Worm (Caenorhabditis elegans) whole organism, L2 larva: ENCODE data around the gene F29B9.1.

ENCODE experiments used
- C34F6.9 ChIP-seq: fragments of 150-350 bp; optimal IDR thresholded peaks from 2 replicates; lab custom pipeline; 2014; ENCODE audit warnings: missing biosample characterization, missing genetic modification characterization
- F13H6.1 ChIP-seq: sonication (generic microtip); optimal IDR thresholded peaks from 2 replicates; lab custom pipeline; 2016; ENCODE audit warnings: missing genetic modification characterization, missing compliant biosample characterization
- R02D3.7 ChIP-seq: fragments of 150-350 bp; optimal IDR thresholded peaks from 2 replicates; lab custom pipeline; 2014; ENCODE audit warnings: missing biosample characterization, missing genetic modification characterization
- Y55F3AM.14 ChIP-seq: fragments of 200-800 bp; sonication (Bioruptor generic); optimal IDR thresholded peaks from 2 replicates; lab custom pipeline; 2018; ENCODE audit warnings: mild to moderate bottlenecking, missing genetic modification characterization, missing compliant biosample characterization
- ZK546.5 ChIP-seq: sonication (generic microtip); optimal IDR thresholded peaks from 2 replicates; lab custom pipeline; 2017; ENCODE audit warnings: missing biosample characterization, missing genetic modification characterization
- alr-1 ChIP-seq: fragments of 150-350 bp; optimal IDR thresholded peaks from 2 replicates; lab custom pipeline; 2014; ENCODE audit warnings: missing biosample characterization, missing genetic modification characterization
- aly-2 ChIP-seq: fragments of 150-350 bp; optimal IDR thresholded peaks from 2 replicates; lab custom pipeline; 2014; ENCODE audit warnings: missing biosample characterization, missing genetic modification characterization
- ama-1 ChIP-seq: fragments of 150-350 bp; optimal IDR thresholded peaks from 2 replicates; lab custom pipeline; 2018; ENCODE audit warnings: inconsistent platforms
- blmp-1 ChIP-seq: sonication (generic microtip); optimal IDR thresholded peaks from 2 replicates; lab custom pipeline; 2017; ENCODE audit warnings: missing genetic modification characterization, mild to moderate bottlenecking, missing compliant biosample characterization, antibody characterized with exemption, moderate library complexity; ENCODE audit not compliant: insufficient read depth
- ceh-16 ChIP-seq: fragments of 150-350 bp; optimal IDR thresholded peaks from 2 replicates; lab custom pipeline; 2014; ENCODE audit warnings: missing biosample characterization, missing genetic modification characterization
- ceh-82 ChIP-seq: fragments of 150-350 bp; optimal IDR thresholded peaks from 2 replicates; lab custom pipeline; 2014; ENCODE audit warnings: missing biosample characterization, missing genetic modification characterization
- dmd-4 ChIP-seq: sonication (generic microtip); optimal IDR thresholded peaks from 2 replicates; lab custom pipeline; 2017; ENCODE audit warnings: missing biosample characterization, missing genetic modification characterization
- egl-27 ChIP-seq: sonication (generic microtip); optimal IDR thresholded peaks from 3 replicates; lab custom pipeline; 2017; ENCODE audit warnings: missing biosample characterization, missing genetic modification reagents, missing genetic modification characterization
- elt-3 ChIP-seq: sonication (generic microtip); optimal IDR thresholded peaks from 2 replicates; lab custom pipeline; 2017; ENCODE audit warnings: missing biosample characterization, missing genetic modification characterization
- gmeb-1 ChIP-seq: fragments of 150-350 bp; optimal IDR thresholded peaks from 2 replicates; lab custom pipeline; 2014; ENCODE audit warnings: missing biosample characterization, missing genetic modification characterization
- lin-11 ChIP-seq: fragments of 150-350 bp; sonication (generic microtip); optimal IDR thresholded peaks from 2 replicates; lab custom pipeline; 2014; ENCODE audit warnings: missing biosample characterization, missing genetic modification characterization, inconsistent platforms, mixed read lengths
- lin-13 ChIP-seq: fragments of 150-350 bp; optimal IDR thresholded peaks from 2 replicates; lab custom pipeline; 2014; ENCODE audit warnings: missing biosample characterization, missing genetic modification reagents, missing genetic modification characterization
- lin-39 ChIP-seq: fragments of 150-350 bp; optimal IDR thresholded peaks from 2 replicates; lab custom pipeline; 2014; ENCODE audit warnings: missing biosample characterization, missing genetic modification reagents, missing genetic modification characterization
- mbf-1 ChIP-seq: sonication (generic microtip); optimal IDR thresholded peaks from 2 replicates; lab custom pipeline; 2017; ENCODE audit warnings: missing biosample characterization, missing genetic modification characterization
- mdl-1 ChIP-seq, 2 experiments: fragments of 150-350 bp in 1 of 2; sonication (generic microtip) in 1 of 2; optimal IDR thresholded peaks; 2 replicates each; lab custom pipeline; 2017; ENCODE audit warnings: missing biosample characterization in 2 of 2, missing genetic modification characterization in 2 of 2
- nhr-10 ChIP-seq: sonication (generic microtip); optimal IDR thresholded peaks from 2 replicates; lab custom pipeline; 2017; ENCODE audit warnings: missing biosample characterization, missing genetic modification characterization
- nhr-129 ChIP-seq: fragments of 150-350 bp; optimal IDR thresholded peaks from 2 replicates; lab custom pipeline; 2014; ENCODE audit warnings: missing biosample characterization, missing genetic modification characterization
- nhr-21 ChIP-seq: fragments of 150-350 bp; optimal IDR thresholded peaks from 2 replicates; lab custom pipeline; 2014; ENCODE audit warnings: missing biosample characterization, missing genetic modification characterization
- nhr-23 ChIP-seq: fragments of 150-350 bp; optimal IDR thresholded peaks from 2 replicates; lab custom pipeline; 2014; ENCODE audit warnings: missing biosample characterization, missing genetic modification reagents, missing genetic modification characterization
- nhr-25 ChIP-seq: fragments of 150-350 bp; sonication (generic microtip); optimal IDR thresholded peaks from 3 replicates; lab custom pipeline; 2014; ENCODE audit warnings: missing biosample characterization, missing genetic modification characterization
- nhr-6 ChIP-seq: fragments of 150-350 bp; optimal IDR thresholded peaks from 2 replicates; lab custom pipeline; 2014; ENCODE audit warnings: missing biosample characterization, missing genetic modification characterization
- nhr-77 ChIP-seq: fragments of 150-350 bp; optimal IDR thresholded peaks from 2 replicates; lab custom pipeline; 2014; ENCODE audit warnings: missing biosample characterization, missing genetic modification characterization
- peb-1 ChIP-seq: fragments of 150-350 bp; optimal IDR thresholded peaks from 2 replicates; lab custom pipeline; 2014; ENCODE audit warnings: missing biosample characterization, missing genetic modification characterization
- sem-4 ChIP-seq: fragments of 150-350 bp; optimal IDR thresholded peaks from 2 replicates; lab custom pipeline; 2014; ENCODE audit warnings: missing biosample characterization, missing genetic modification reagents, missing genetic modification characterization
- skn-1 ChIP-seq: sonication (generic microtip); optimal IDR thresholded peaks from 2 replicates; lab custom pipeline; 2017; ENCODE audit warnings: missing biosample characterization, missing genetic modification characterization
- sma-3 ChIP-seq: sonication (generic microtip); optimal IDR thresholded peaks from 2 replicates; lab custom pipeline; 2016; ENCODE audit warnings: missing genetic modification reagents, missing genetic modification characterization, missing compliant biosample characterization
- sma-9 ChIP-seq, 2 experiments: fragments of 150-350 bp in 1 of 2; sonication (generic microtip) in 1 of 2; optimal IDR thresholded peaks; 2 replicates each; lab custom pipeline; 2014 to 2016; ENCODE audit warnings: missing genetic modification characterization in 2 of 2, mild to moderate bottlenecking in 1 of 2, missing biosample characterization in 1 of 2, missing compliant biosample characterization in 1 of 2, missing genetic modification reagents in 1 of 2, moderate library complexity in 1 of 2
- unc-39 ChIP-seq: fragments of 150-350 bp; optimal IDR thresholded peaks from 2 replicates; lab custom pipeline; 2014; ENCODE audit warnings: missing biosample characterization, missing genetic modification characterization
- unc-55 ChIP-seq: fragments of 150-350 bp; sonication (generic microtip); optimal IDR thresholded peaks from 3 replicates; lab custom pipeline; 2014; ENCODE audit warnings: missing biosample characterization, missing genetic modification reagents, missing genetic modification characterization
- unc-62 ChIP-seq: fragments of 150-350 bp; optimal IDR thresholded peaks from 2 replicates; lab custom pipeline; 2014; ENCODE audit warnings: missing biosample characterization, missing genetic modification reagents, missing genetic modification characterization
- zag-1 ChIP-seq: fragments of 150-350 bp; optimal IDR thresholded peaks from 2 replicates; lab custom pipeline; 2014; ENCODE audit warnings: missing biosample characterization, missing genetic modification characterization
- ztf-11 ChIP-seq: sonication (generic microtip); optimal IDR thresholded peaks from 2 replicates; lab custom pipeline; 2017; ENCODE audit warnings: missing biosample characterization, missing genetic modification characterization

F29B9.1 gene

ce11 chrIV:4665079-4665478 lies at the start of gene F29B9.1:
Gene F29B9.1, plus strand, starts transcription at chrIV:4665379.
- TF ChIP-seq unc-39 (tag; lab: Kevin White, UChicago) = no peak
- TF ChIP-seq nhr-77 = no peak
- TF ChIP-seq lin-39 (tag; lab: Kevin White, UChicago) = no peak
- TF ChIP-seq aly-2 = no peak
- TF ChIP-seq unc-55 (GFP tag; lab: Kevin White, UChicago) = no peak
- TF ChIP-seq dmd-4 (tag; lab: Kevin White, UChicago) = no peak
- TF ChIP-seq zag-1 (tag; lab: Kevin White, UChicago) = no peak
- no peak for TF ChIP-seq ztf-11 (tag; lab: Kevin White, UChicago)
- no peak for TF ChIP-seq nhr-25 (tag; lab: Kevin White, UChicago)

- TF ChIP-seq ceh-16 (tag; lab: Kevin White, UChicago) = no peak
These were observed 41.3 kb upstream of the F29B9.1 start for ce11 chrIV:4623852-4624251.

- TF ChIP-seq dmd-4 (tag; lab: Kevin White, UChicago) (no peak), nhr-77 (no peak), Y55F3AM.14 (GFP tag; lab: Kevin White, UChicago) (no peak), ZK546.5 (tag; lab: Kevin White, UChicago) (no peak), unc-62 (GFP tag; lab: Kevin White, UChicago) (no peak), C34F6.9 (no peak), skn-1 (tag; lab: Kevin White, UChicago) (no peak), peb-1 (no peak), ama-1 (lab: Kevin White, UChicago) (no peak), sma-3 (GFP tag; lab: Kevin White, UChicago) (no peak), R02D3.7 (no peak), unc-39 (tag; lab: Kevin White, UChicago) (no peak)
These were observed 31.8 kb upstream of the F29B9.1 start, which contains the start of gene R105.1 for ce11 chrIV:4633393-4633792. Gene R105.1, plus strand, starts transcription at chrIV:4633693.

ce11 chrIV:4636001-4636400 lies 29.2 kb upstream of the F29B9.1 start, which contains the start of gene R105.5:
Gene R105.5, plus strand, starts transcription at chrIV:4636301.
- TF ChIP-seq ztf-11 (tag; lab: Kevin White, UChicago) = no peak
- no peak for TF ChIP-seq blmp-1 (tag; lab: Kevin White, UChicago)
- TF ChIP-seq lin-11 (tag; lab: Kevin White, UChicago) = no peak
- no peak for TF ChIP-seq mdl-1 (tag; optimal IDR thresholded peaks at IDR 0.05; lab: Kevin White, UChicago)
- no peak for TF ChIP-seq egl-27 (tag; lab: Kevin White, UChicago)
- TF ChIP-seq ZK546.5 (tag; lab: Kevin White, UChicago) = no peak
- no peak for TF ChIP-seq nhr-6
- TF ChIP-seq lin-13 = no peak

- TF ChIP-seq F13H6.1 (peak; percentile 36), sma-9 (GFP tag; optimal IDR thresholded peaks at IDR 0.05; lab: Kevin White, UChicago) (peak; percentile 52), sma-9 (tag; optimal IDR thresholded peaks at IDR 0.05; lab: Kevin White, UChicago) (no peak), R02D3.7 (no peak)
- TF ChIP-seq, all 48 proteins: peak for 2
These were observed 27.3 kb upstream of the F29B9.1 start, which contains the start of gene F19C7.8 for ce11 chrIV:4637840-4638239. Gene F19C7.8, minus strand, starts transcription at chrIV:4638095.

ce11 chrIV:4639352-4639751 lies 25.8 kb upstream of the F29B9.1 start:
- TF ChIP-seq lin-11 (tag; lab: Kevin White, UChicago) (no peak), gmeb-1 (tag; lab: Kevin White, UChicago) (no peak), sma-3 (GFP tag; lab: Kevin White, UChicago) (no peak), Y55F3AM.14 (GFP tag; lab: Kevin White, UChicago) (no peak), R02D3.7 (no peak), mbf-1 (tag; lab: Kevin White, UChicago) (no peak), ama-1 (lab: Kevin White, UChicago) (no peak), lin-13 (no peak), nhr-77 (no peak), lin-39 (tag; lab: Kevin White, UChicago) (no peak), alr-1 (tag; lab: Kevin White, UChicago) (no peak), sem-4 (tag; lab: Kevin White, UChicago) (no peak), nhr-129 (tag; lab: Kevin White, UChicago) (no peak), elt-3 (tag; lab: Kevin White, UChicago) (no peak), ceh-82 (tag; lab: Kevin White, UChicago) (no peak), nhr-21 (tag; lab: Kevin White, UChicago) (no peak), ztf-11 (tag; lab: Kevin White, UChicago) (no peak), unc-55 (GFP tag; lab: Kevin White, UChicago) (no peak), nhr-23 (no peak), nhr-10 (tag; lab: Kevin White, UChicago) (no peak)
